Worm (Caenorhabditis elegans): ENCODE data around the gene aakg-3.
A peak's percentile ranks its signal among the peaks of the same experiment; 100 is the strongest.

aakg-3 gene

ce11 chrX:3024637-3025113 is 48.4 kb downstream of the aakg-3 start, which contains the start of gene aqp-7:
TSS of gene aqp-7 (plus strand) at chrX:3025063.
- TF ChIP-seq lsy-2 (tag; optimal IDR thresholded peaks at IDR 0.05) = peak in 1 of 2 experiments; percentile 3
- TF ChIP-seq sem-4 (tag; optimal IDR thresholded peaks at IDR 0.05) = peak; percentile 9
- peak; percentile 19 for TF ChIP-seq zag-1 (tag; optimal IDR thresholded peaks at IDR 0.05)
- TF ChIP-seq R02D3.7 (tag; optimal IDR thresholded peaks at IDR 0.05) = no peak
- no peak for TF ChIP-seq gmeb-1 (tag; optimal IDR thresholded peaks at IDR 0.05)
- TF ChIP-seq nhr-11 (tag; optimal IDR thresholded peaks at IDR 0.05) = no peak

DNA sequence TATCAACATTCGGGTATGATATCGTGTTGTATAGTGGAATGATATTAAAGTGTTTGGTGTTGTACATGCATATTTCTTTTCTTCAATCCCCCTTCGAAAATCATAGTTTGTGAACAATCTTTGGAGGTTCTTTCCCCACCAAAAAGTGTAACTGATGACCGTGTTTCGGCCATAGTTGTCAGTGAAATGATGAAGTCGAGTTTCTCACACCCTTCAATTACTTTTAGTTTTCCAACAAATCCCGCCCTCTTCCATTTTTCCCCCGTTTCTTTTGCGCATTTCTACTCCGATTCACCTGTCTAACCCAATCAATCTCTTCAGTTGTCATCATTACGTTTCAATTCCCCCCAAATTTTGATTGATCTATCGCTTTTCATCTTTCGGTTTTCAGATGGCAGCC is 48.9 kb downstream of the aakg-3 start:
- TF ChIP-seq ztf-11 (tag; optimal IDR thresholded peaks at IDR 0.05) = no peak
- peak; percentile 8 for TF ChIP-seq sma-9 (GFP tag; optimal IDR thresholded peaks at IDR 0.05)
- TF ChIP-seq sma-9 (tag; optimal IDR thresholded peaks at IDR 0.05) = no peak
- TF ChIP-seq nhr-129 (tag; optimal IDR thresholded peaks at IDR 0.05) = peak; percentile 27
- no peak for TF ChIP-seq nhr-23 (tag; optimal IDR thresholded peaks at IDR 0.05)
- TF ChIP-seq blmp-1 (tag; optimal IDR thresholded peaks at IDR 0.05; ENCODE audit: insufficient read depth) = no peak
- no peak for TF ChIP-seq ztf-1 (GFP tag; conservative IDR thresholded peaks at IDR 0.05)
- TF ChIP-seq nhr-21 (tag; optimal IDR thresholded peaks at IDR 0.05) = peak; percentile 28

DNA sequence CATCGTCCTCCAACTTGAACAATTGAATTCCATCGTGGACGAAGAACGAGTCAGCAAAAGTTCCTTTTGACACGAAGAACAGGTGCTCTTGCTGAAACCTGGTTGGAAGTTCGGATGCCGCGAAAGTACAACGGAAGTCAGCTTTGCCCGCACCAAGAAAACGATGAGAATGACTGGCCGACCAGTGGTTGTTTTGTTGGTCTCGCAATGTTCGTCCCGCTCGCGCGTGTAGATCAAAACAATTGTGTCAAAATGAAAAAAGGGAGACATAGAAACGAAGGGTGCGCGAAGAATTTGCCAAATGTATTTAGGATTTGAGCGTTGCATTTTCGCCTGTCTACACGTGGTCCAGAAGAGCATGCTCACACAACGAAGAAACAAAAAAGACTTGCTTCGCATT is 52.8 kb downstream of the aakg-3 start, which contains the start of gene M02F4.1:
TSS of gene M02F4.1 (minus strand) at position 101 of the 400 bp plus-strand sequence.
- TF ChIP-seq lin-13 (GFP tag; optimal IDR thresholded peaks at IDR 0.05) (no peak), dmd-4 (tag; optimal IDR thresholded peaks at IDR 0.05) (no peak), ztf-1 (GFP tag; conservative IDR thresholded peaks at IDR 0.05) (no peak), nhr-237 (tag; optimal IDR thresholded peaks at IDR 0.05) (no peak), mbf-1 (tag; optimal IDR thresholded peaks at IDR 0.05) (no peak), ztf-11 (tag; optimal IDR thresholded peaks at IDR 0.05) (no peak), fos-1 (tag; optimal IDR thresholded peaks at IDR 0.05) (no peak), nhr-23 (tag; optimal IDR thresholded peaks at IDR 0.05) (no peak), snpc-4 (tag; optimal IDR thresholded peaks at IDR 0.05) (no peak), lin-39 (tag; optimal IDR thresholded peaks at IDR 0.05) (no peak)

All from whole organism, L2 larva.